Worm (Caenorhabditis elegans) whole organism, mixed stage, embryonic: Measurements from ENCODE around the gene exc-5.

Source experiments
- M03D4.4 ChIP-seq: sonication (generic microtip); optimal IDR thresholded peaks from 2 replicates; lab custom pipeline; 2017; ENCODE audit warnings: mild to moderate bottlenecking, missing genetic modification characterization, missing compliant biosample characterization
- bed-3 ChIP-seq: fragments of 200-800 bp; sonication (Bioruptor generic); optimal IDR thresholded peaks from 3 replicates; lab custom pipeline; 2018; ENCODE audit warnings: mild to moderate bottlenecking, missing genetic modification characterization, moderate library complexity, missing compliant biosample characterization
- ceh-39 ChIP-seq: fragments of 150-350 bp; optimal IDR thresholded peaks from 2 replicates; lab custom pipeline; 2014; ENCODE audit warnings: missing biosample characterization, missing genetic modification characterization
- ceh-43 ChIP-seq: fragments of 200-800 bp; sonication (Bioruptor generic); optimal IDR thresholded peaks from 2 replicates; lab custom pipeline; 2018; ENCODE audit warnings: mild to moderate bottlenecking, missing genetic modification characterization, moderate library complexity, missing compliant biosample characterization
- ceh-83 ChIP-seq: fragments of 200-800 bp; sonication (Bioruptor generic); optimal IDR thresholded peaks from 2 replicates; lab custom pipeline; 2018; ENCODE audit warnings: mild to moderate bottlenecking, missing genetic modification characterization, missing compliant biosample characterization
- ces-1 ChIP-seq: fragments of 150-350 bp; optimal IDR thresholded peaks from 2 replicates; lab custom pipeline; 2014; ENCODE audit warnings: missing biosample characterization, missing genetic modification reagents, missing genetic modification characterization
- cnd-1 ChIP-seq: fragments of 200-800 bp; sonication (Bioruptor generic); optimal IDR thresholded peaks from 2 replicates; lab custom pipeline; 2018; ENCODE audit warnings: mild to moderate bottlenecking, missing genetic modification characterization, missing compliant biosample characterization
- drap-1 ChIP-seq: fragments of 200-800 bp; sonication (Bioruptor generic); optimal IDR thresholded peaks from 3 replicates; lab custom pipeline; 2018; ENCODE audit warnings: mild to moderate bottlenecking, missing genetic modification characterization, missing compliant biosample characterization
- elt-1 ChIP-seq: sonication (generic microtip); optimal IDR thresholded peaks from 2 replicates; lab custom pipeline; 2017; ENCODE audit warnings: missing genetic modification characterization, mild to moderate bottlenecking, missing compliant biosample characterization, antibody characterized with exemption, moderate library complexity, borderline replicate concordance; ENCODE audit not compliant: insufficient read depth
- elt-3 ChIP-seq: fragments of 150-350 bp; optimal IDR thresholded peaks from 2 replicates; lab custom pipeline; 2014; ENCODE audit warnings: missing biosample characterization, missing genetic modification characterization
- flh-1 ChIP-seq: fragments of 200-800 bp; sonication (Bioruptor generic); optimal IDR thresholded peaks from 2 replicates; lab custom pipeline; 2018; ENCODE audit warnings: mild to moderate bottlenecking, missing genetic modification characterization, moderate library complexity, missing compliant biosample characterization
- ham-2 ChIP-seq: fragments of 200-800 bp; sonication (Bioruptor generic); optimal IDR thresholded peaks from 2 replicates; lab custom pipeline; 2018; ENCODE audit warnings: mild to moderate bottlenecking, missing genetic modification characterization, missing compliant biosample characterization
- hlh-1 ChIP-seq: fragments of 150-350 bp; optimal IDR thresholded peaks from 2 replicates; lab custom pipeline; 2014; ENCODE audit warnings: missing biosample characterization, missing genetic modification reagents, missing genetic modification characterization
- lin-13 ChIP-seq: fragments of 150-350 bp; optimal IDR thresholded peaks from 2 replicates; lab custom pipeline; 2014; ENCODE audit warnings: missing biosample characterization, missing genetic modification characterization
- lin-32 ChIP-seq: fragments of 200-800 bp; sonication (Bioruptor generic); optimal IDR thresholded peaks from 2 replicates; lab custom pipeline; 2018; ENCODE audit warnings: mild to moderate bottlenecking, missing genetic modification characterization, missing compliant biosample characterization
- mep-1 ChIP-seq: fragments of 150-350 bp; optimal IDR thresholded peaks from 2 replicates; lab custom pipeline; 2017; ENCODE audit warnings: missing biosample characterization, missing genetic modification reagents, missing genetic modification characterization, inconsistent platforms
- mls-2 ChIP-seq: sonication (generic microtip); optimal IDR thresholded peaks from 2 replicates; lab custom pipeline; 2016; ENCODE audit warnings: mild to moderate bottlenecking, missing genetic modification characterization, moderate library complexity, missing compliant biosample characterization
- nhr-12 ChIP-seq: fragments of 150-350 bp; optimal IDR thresholded peaks from 2 replicates; lab custom pipeline; 2014; ENCODE audit warnings: missing biosample characterization, missing genetic modification characterization
- nhr-2 ChIP-seq: fragments of 150-350 bp; optimal IDR thresholded peaks from 2 replicates; lab custom pipeline; 2014; ENCODE audit warnings: missing biosample characterization, missing genetic modification characterization
- nhr-28 ChIP-seq: fragments of 150-350 bp; optimal IDR thresholded peaks from 2 replicates; lab custom pipeline; 2014; ENCODE audit warnings: missing biosample characterization, missing genetic modification characterization
- nhr-76 ChIP-seq: sonication (generic microtip); optimal IDR thresholded peaks from 2 replicates; lab custom pipeline; 2017; ENCODE audit warnings: missing biosample characterization, missing genetic modification characterization
- pha-4 ChIP-seq: fragments of 150-350 bp; optimal IDR thresholded peaks from 2 replicates; lab custom pipeline; 2018; ENCODE audit warnings: missing biosample characterization, missing genetic modification reagents, missing genetic modification characterization
- sem-2 ChIP-seq: fragments of 200-800 bp; sonication (Bioruptor generic); optimal IDR thresholded peaks from 2 replicates; lab custom pipeline; 2018; ENCODE audit warnings: mild to moderate bottlenecking, missing genetic modification characterization, missing compliant biosample characterization
- sptf-1 ChIP-seq: sonication (generic microtip); optimal IDR thresholded peaks from 2 replicates; lab custom pipeline; 2017; ENCODE audit warnings: mild to moderate bottlenecking, missing genetic modification characterization, moderate library complexity, missing compliant biosample characterization
- tbx-8 ChIP-seq: fragments of 200-800 bp; sonication (Bioruptor generic); optimal IDR thresholded peaks from 2 replicates; lab custom pipeline; 2018; ENCODE audit warnings: mild to moderate bottlenecking, missing genetic modification characterization, moderate library complexity, missing compliant biosample characterization
- unc-120 ChIP-seq: sonication (generic microtip); optimal IDR thresholded peaks from 2 replicates; lab custom pipeline; 2017; ENCODE audit warnings: missing genetic modification characterization, missing compliant biosample characterization; ENCODE audit not compliant: poor library complexity, severe bottlenecking
- unc-39 ChIP-seq: fragments of 150-350 bp; optimal IDR thresholded peaks from 2 replicates; lab custom pipeline; 2014; ENCODE audit warnings: missing biosample characterization, missing genetic modification characterization
- unc-62 ChIP-seq: fragments of 150-350 bp; optimal IDR thresholded peaks from 2 replicates; lab custom pipeline; 2014; ENCODE audit warnings: missing biosample characterization, missing genetic modification reagents, missing genetic modification characterization
- zip-8 ChIP-seq: fragments of 150-350 bp; optimal IDR thresholded peaks from 2 replicates; lab custom pipeline; 2014; ENCODE audit warnings: missing biosample characterization, missing genetic modification characterization

exc-5 gene

ce11 chrIV:8847918-8848317 lies 34.4 kb upstream of the exc-5 start, which contains the start of gene col-118:
TSS of gene col-118 (plus strand) at chrIV:8848218.
- TF ChIP-seq mep-1 (tag; lab: Kevin White, UChicago) (no peak), ceh-39 (no peak), hlh-1 (tag; lab: Kevin White, UChicago) (no peak), ces-1 (GFP tag; lab: Kevin White, UChicago) (no peak), pha-4 (tag; lab: Kevin White, UChicago) (no peak), nhr-2 (tag; lab: Kevin White, UChicago) (no peak), lin-13 (no peak), unc-120 (no peak), bed-3 (GFP tag; lab: Kevin White, UChicago) (no peak), cnd-1 (tag; lab: Kevin White, UChicago) (no peak), nhr-76 (tag; lab: Kevin White, UChicago) (no peak), elt-1 (no peak), unc-39 (tag; lab: Kevin White, UChicago) (no peak), flh-1 (GFP tag; lab: Kevin White, UChicago) (no peak), nhr-12 (no peak), zip-8 (tag; lab: Kevin White, UChicago) (no peak)

DNA sequence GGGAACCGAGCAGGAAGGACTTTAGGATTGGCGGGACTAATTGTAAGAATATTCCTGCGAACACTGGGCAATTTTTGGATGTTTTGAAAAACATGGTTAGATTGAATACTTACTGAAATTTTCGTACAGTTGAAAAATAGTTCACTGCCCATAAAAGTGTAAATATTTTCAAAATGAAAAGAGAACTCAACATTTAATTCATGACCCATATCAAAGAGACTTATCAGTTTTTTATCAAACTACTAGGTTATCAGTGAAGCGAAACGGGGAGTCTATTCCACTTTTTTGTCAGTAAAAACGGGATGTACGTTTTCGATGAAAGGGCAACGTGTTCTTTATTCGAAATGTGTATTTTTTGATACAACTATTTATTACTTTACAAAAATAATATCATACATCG lies 32.5 kb upstream of the exc-5 start:
- TF ChIP-seq ceh-43 (GFP tag; lab: Kevin White, UChicago) (no peak), flh-1 (GFP tag; lab: Kevin White, UChicago) (no peak), elt-1 (no peak), mls-2 (tag; lab: Kevin White, UChicago) (no peak), ham-2 (no peak), unc-62 (no peak), hlh-1 (tag; lab: Kevin White, UChicago) (no peak), mep-1 (tag; lab: Kevin White, UChicago) (no peak), zip-8 (tag; lab: Kevin White, UChicago) (no peak)

DNA sequence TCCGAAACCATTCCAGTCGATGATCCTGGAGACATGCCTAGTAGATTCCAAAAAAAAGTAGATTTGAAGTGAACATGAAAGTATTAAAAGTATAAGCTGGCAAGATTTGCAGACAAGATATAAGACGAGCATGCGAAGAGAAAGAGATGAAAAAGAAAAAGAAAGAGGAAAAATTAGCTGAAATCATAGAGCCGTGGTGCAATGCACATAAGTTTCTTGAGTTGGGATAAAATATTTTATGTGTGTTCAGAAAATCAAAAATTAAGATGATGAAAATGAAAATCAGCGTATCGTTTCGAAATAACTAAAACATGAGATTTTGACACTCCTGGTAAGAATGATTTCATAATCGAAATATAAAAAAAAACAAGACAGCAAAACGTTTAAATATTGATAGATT lies 31.0 kb upstream of the exc-5 start, which contains the start of gene T11B7.2:
Gene T11B7.2, minus strand, starts transcription at position 101 of the 400 bp plus-strand sequence.
- TF ChIP-seq sem-2 (GFP tag; lab: Kevin White, UChicago) (no peak), lin-32 (GFP tag; lab: Kevin White, UChicago) (no peak), unc-39 (tag; lab: Kevin White, UChicago) (no peak), bed-3 (GFP tag; lab: Kevin White, UChicago) (no peak), mls-2 (tag; lab: Kevin White, UChicago) (no peak)

ce11 chrIV:8840161-8840765 lies 26.8 kb upstream of the exc-5 start, which contains the start of the genes T28C6.11 and T11B7.1:
TSS of gene T28C6.11 (minus strand) at chrIV:8840261.
TSS of gene T11B7.1 (plus strand) at chrIV:8840715.
- TF ChIP-seq mls-2 (tag; lab: Kevin White, UChicago): no peak
- no peak for TF ChIP-seq ham-2

DNA sequence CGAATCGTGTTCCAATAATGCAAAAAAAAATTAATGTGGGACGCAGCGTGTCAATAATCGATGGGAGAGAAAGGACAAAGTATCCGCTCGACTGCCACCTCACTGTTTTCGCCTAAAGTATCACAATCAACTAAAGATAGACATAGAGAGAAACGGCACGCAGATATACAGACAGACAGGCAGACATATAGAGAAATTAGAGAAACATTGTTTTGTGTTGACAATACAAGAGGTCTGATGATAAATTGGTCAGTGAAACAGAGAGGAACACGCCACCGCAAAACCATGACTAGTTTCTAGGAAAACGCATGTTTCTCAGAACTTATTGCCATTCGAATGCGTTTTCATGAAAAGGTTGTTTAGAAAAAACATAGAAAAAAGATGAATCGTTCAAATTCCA lies 17.1 kb upstream of the exc-5 start, which contains the start of gene T28C6.8:
Gene T28C6.8, minus strand, starts transcription at position 137 of the 400 bp plus-strand sequence.
- no peak for TF ChIP-seq ces-1 (GFP tag; lab: Kevin White, UChicago)
- TF ChIP-seq sem-2 (GFP tag; lab: Kevin White, UChicago): no peak
- no peak for TF ChIP-seq sptf-1 (tag; lab: Kevin White, UChicago)
- no peak for TF ChIP-seq flh-1 (GFP tag; lab: Kevin White, UChicago)
- no peak for TF ChIP-seq unc-62
- TF ChIP-seq M03D4.4 (tag; lab: Kevin White, UChicago): no peak
- TF ChIP-seq nhr-28 (tag; lab: Kevin White, UChicago): no peak
- TF ChIP-seq ham-2: no peak
- TF ChIP-seq lin-13: no peak
- TF ChIP-seq lin-32 (GFP tag; lab: Kevin White, UChicago): no peak
- no peak for TF ChIP-seq elt-3 (tag; lab: Kevin White, UChicago)
- no peak for TF ChIP-seq nhr-76 (tag; lab: Kevin White, UChicago)
- TF ChIP-seq hlh-1 (tag; lab: Kevin White, UChicago): no peak
- TF ChIP-seq ceh-43 (GFP tag; lab: Kevin White, UChicago): no peak
- no peak for TF ChIP-seq tbx-8 (GFP tag; lab: Kevin White, UChicago)
- TF ChIP-seq drap-1 (GFP tag; lab: Kevin White, UChicago): no peak
- no peak for TF ChIP-seq ceh-83 (GFP tag; lab: Kevin White, UChicago)
- TF ChIP-seq nhr-12: no peak
- TF ChIP-seq bed-3 (GFP tag; lab: Kevin White, UChicago): no peak
